Fruit fly (Drosophila melanogaster): Measurements from ENCODE around the gene FASN1.
A peak's percentile ranks its signal among the peaks of the same experiment; 100 is the strongest.

Gene FASN1

dm6 chr2L:3037153-3037579, 19.2 kb upstream of the FASN1 start, which contains the start of the genes CG17260 and SerRS (continued):
- TF ChIP-seq Ada2b (GFP tag; IDR thresholded peaks at IDR 0.05) (peak; percentile 91), Doc2 (GFP tag; IDR thresholded peaks at IDR 0.05) (peak; percentile 84), sisA (GFP tag; IDR thresholded peaks at IDR 0.05) (peak; percentile 94), CG10209 (GFP tag; optimal IDR thresholded peaks at IDR 0.05) (peak; percentile 91), CG8388 (GFP tag; optimal IDR thresholded peaks at IDR 0.05) (peak; percentile 89), fru (optimal IDR thresholded peaks at IDR 0.05) (no peak), Rfx (GFP tag; IDR thresholded peaks at IDR 0.05) (peak; percentile 94), tin (GFP tag; optimal IDR thresholded peaks at IDR 0.05) (peak; percentile 92), CG2712 (tag; optimal IDR thresholded peaks at IDR 0.05) (peak; percentile 95), CG7987 (GFP tag; optimal IDR thresholded peaks at IDR 0.05) (peak; percentile 78), sc (optimal IDR thresholded peaks at IDR 0.05) (no peak), sc (GFP tag; optimal IDR thresholded peaks at IDR 0.05) (no peak), Taf1 (GFP tag; IDR thresholded peaks at IDR 0.05) (peak; percentile 82), CG12071 (GFP tag; optimal IDR thresholded peaks at IDR 0.05) (peak; percentile 43), CG17802 (tag; optimal IDR thresholded peaks at IDR 0.05) (peak; percentile 64), Hmr (GFP tag; optimal IDR thresholded peaks at IDR 0.05) (peak; percentile 92), CG9437 (GFP tag; optimal IDR thresholded peaks at IDR 0.05) (peak; percentile 87), YL-1 (GFP tag; optimal IDR thresholded peaks at IDR 0.05) (peak; percentile 92), btn (GFP tag; optimal IDR thresholded peaks at IDR 0.05) (peak; percentile 60), CG11696 (GFP tag; IDR thresholded peaks at IDR 0.05) (no peak), Atf6 (GFP tag; IDR thresholded peaks at IDR 0.05) (peak; percentile 91), zen (tag; optimal IDR thresholded peaks at IDR 0.05) (peak; percentile 89), Dad (GFP tag; optimal IDR thresholded peaks at IDR 0.05) (peak; percentile 88), BEAF-32 (GFP tag; optimal IDR thresholded peaks at IDR 0.05) (peak; percentile 70), Tbp (GFP tag; optimal IDR thresholded peaks at IDR 0.05) (no peak), disco-r (GFP tag; optimal IDR thresholded peaks at IDR 0.05) (peak; percentile 85), sna (GFP tag; IDR thresholded peaks at IDR 0.05; ENCODE audit: partially characterized antibody) (no peak), otp (GFP tag; IDR thresholded peaks at IDR 0.05) (peak; percentile 68; the same call in 1 of the 3 replicates), CG15073 (GFP tag; optimal IDR thresholded peaks at IDR 0.05) (peak; percentile 67), CG9727 (GFP tag; optimal IDR thresholded peaks at IDR 0.05) (peak; percentile 86), lola (GFP tag; optimal IDR thresholded peaks at IDR 0.05) (peak in 1 of 3 experiments; percentile 87), MESR4 (GFP tag; optimal IDR thresholded peaks at IDR 0.05) (peak; percentile 69), Stat92E (GFP tag; optimal IDR thresholded peaks at IDR 0.05) (peak in 1 of 3 experiments; percentile 37), insv (GFP tag; optimal IDR thresholded peaks at IDR 0.05) (peak in 1 of 2 experiments; percentile 78), zfh2 (GFP tag; optimal IDR thresholded peaks at IDR 0.05) (peak; percentile 97), CG16863 (GFP tag; optimal IDR thresholded peaks at IDR 0.05) (peak; percentile 88), NFAT (GFP tag; IDR thresholded peaks at IDR 0.05) (peak; percentile 84), CG3726 (GFP tag; IDR thresholded peaks at IDR 0.05) (peak; percentile 78; the same call in 2 of the 3 replicates), gsb (GFP tag; IDR thresholded peaks at IDR 0.05) (peak; percentile 73), ken (GFP tag; IDR thresholded peaks at IDR 0.05) (peak; percentile 94), grn (GFP tag; optimal IDR thresholded peaks at IDR 0.05) (peak; percentile 61), HLHmδ (GFP tag; optimal IDR thresholded peaks at IDR 0.05) (no peak), ap (GFP tag; IDR thresholded peaks at IDR 0.05) (peak; percentile 82), sob (GFP tag; IDR thresholded peaks at IDR 0.05) (peak; percentile 97), luna (GFP tag; optimal IDR thresholded peaks at IDR 0.05) (peak; percentile 79), NK7.1 (GFP tag; optimal IDR thresholded peaks at IDR 0.05) (peak; percentile 91), Dbx (GFP tag; IDR thresholded peaks at IDR 0.05) (peak; percentile 95), jing (GFP tag; optimal IDR thresholded peaks at IDR 0.05) (peak; percentile 70), CG4404 (GFP tag; IDR thresholded peaks at IDR 0.05) (peak; percentile 94), CG6254 (GFP tag; optimal IDR thresholded peaks at IDR 0.05) (peak; percentile 65), crp (GFP tag; optimal IDR thresholded peaks at IDR 0.05) (peak; percentile 76 to 96)
